2 fruit fly cellular contexts compared by ENCODE assay signal in genomic region chr3L:3105531-3105930, dm6.
TF ChIP-seq lines count a peak whose summit lies in the region.

No protein-coding gene starts in this region.

- TF ChIP-seq CTCF in whole organism, embryonic (GFP tag; optimal IDR thresholded peaks at IDR 0.05; lab: Kevin White, UChicago): no peak

TF ChIP-seq in whole organism, embryonic, 481 proteins besides CTCF, POLR2A, EP300 and RAD21:
- TF ChIP-seq Ets65A (GFP tag; lab: Kevin White, UChicago) (peak; percentile 51), CG34422 (GFP tag; IDR thresholded peaks at IDR 0.05; lab: Robert Waterston, UW) (no peak)
TF ChIP-seq in whole organism, embryonic: peak in this region for 1.

TF ChIP-seq in whole organism, prepupa, 60 proteins besides CTCF, POLR2A, EP300 and RAD21:
- TF ChIP-seq eg (GFP tag; IDR thresholded peaks at IDR 0.05; lab: Robert Waterston, UW) (peak; percentile 34; the same call in 1 of the 3 replicates), CG6276 (GFP tag; optimal IDR thresholded peaks at IDR 0.05; lab: Kevin White, UChicago) (peak; percentile 58), CG34406 (GFP tag; optimal IDR thresholded peaks at IDR 0.05; lab: Kevin White, UChicago) (no peak), CG8119 (GFP tag; IDR thresholded peaks at IDR 0.05; lab: Robert Waterston, UW) (peak; percentile 53; the same call in 1 of the 3 replicates), CG6163 (GFP tag; IDR thresholded peaks at IDR 0.05; lab: Robert Waterston, UW) (0 out of 3 replicates have a peak, but pooled peaks have one; percentile 30), pdm3 (GFP tag; optimal IDR thresholded peaks at IDR 0.05; lab: Kevin White, UChicago) (no peak)
